Fruit fly (Drosophila melanogaster): ENCODE measurements around the gene CG12729.
A peak's percentile ranks its signal among the peaks of the same experiment; 100 is the strongest.

Gene CG12729

dm6 chrX:5880139-5880924 is 35.3 kb downstream of the CG12729 start (continued):
- TF ChIP-seq Eip74EF (GFP tag; optimal IDR thresholded peaks at IDR 0.05), result peak in 1 of 2 experiments; percentile 76
- TF ChIP-seq CG30431 (GFP tag; optimal IDR thresholded peaks at IDR 0.05), result no peak
- peak; percentile 44 for TF ChIP-seq CG4424 (GFP tag; optimal IDR thresholded peaks at IDR 0.05)
- TF ChIP-seq CG1233 (GFP tag; optimal IDR thresholded peaks at IDR 0.05), result peak; percentile 18
- TF ChIP-seq rib (GFP tag; IDR thresholded peaks at IDR 0.05), result no peak
- TF ChIP-seq NfI (GFP tag; optimal IDR thresholded peaks at IDR 0.05), result peak; percentile 57
- no peak for TF ChIP-seq eyg (GFP tag; optimal IDR thresholded peaks at IDR 0.05)
- peak; percentile 23; the same call in 1 of the 3 replicates for TF ChIP-seq CG14050 (GFP tag; IDR thresholded peaks at IDR 0.05)
- no peak for TF ChIP-seq HLH3B (GFP tag; IDR thresholded peaks at IDR 0.05)
- TF ChIP-seq B-H2 (GFP tag; optimal IDR thresholded peaks at IDR 0.05), result peak; percentile 31
- no peak for TF ChIP-seq CG6791 (GFP tag; IDR thresholded peaks at IDR 0.05; ENCODE audit: partially characterized antibody)
- no peak for TF ChIP-seq CG4707 (GFP tag; optimal IDR thresholded peaks at IDR 0.05)
- no peak for TF ChIP-seq Jarid2 (GFP tag; optimal IDR thresholded peaks at IDR 0.05)
- TF ChIP-seq sima (GFP tag; optimal IDR thresholded peaks at IDR 0.05), result no peak
- TF ChIP-seq ems (GFP tag; optimal IDR thresholded peaks at IDR 0.05), result peak; percentile 35
- TF ChIP-seq croc (GFP tag; conservative IDR thresholded peaks at IDR 0.05), result 0 out of 3 replicates have a peak, but pooled peaks have one; percentile 22
- TF ChIP-seq Myb (GFP tag; optimal IDR thresholded peaks at IDR 0.05), result peak; percentile 0
- no peak for TF ChIP-seq salm (tag; optimal IDR thresholded peaks at IDR 0.05)
- peak; percentile 8 for TF ChIP-seq fd102C (GFP tag; optimal IDR thresholded peaks at IDR 0.05)
- peak; percentile 34 for TF ChIP-seq CG4328 (GFP tag; optimal IDR thresholded peaks at IDR 0.05)
- TF ChIP-seq CG30020 (tag; optimal IDR thresholded peaks at IDR 0.05), result no peak
- TF ChIP-seq CG7745 (tag; optimal IDR thresholded peaks at IDR 0.05), result no peak
- TF ChIP-seq CG9876 (GFP tag; optimal IDR thresholded peaks at IDR 0.05), result no peak
- TF ChIP-seq gsb-n (tag; optimal IDR thresholded peaks at IDR 0.05), result peak; percentile 25
- TF ChIP-seq Hr51 (GFP tag; optimal IDR thresholded peaks at IDR 0.05), result peak in 1 of 2 experiments; percentile 53
- TF ChIP-seq ind (GFP tag; optimal IDR thresholded peaks at IDR 0.05), result peak; percentile 34
- TF ChIP-seq CG1647 (GFP tag; optimal IDR thresholded peaks at IDR 0.05), result no peak
- TF ChIP-seq Dip2 (GFP tag; IDR thresholded peaks at IDR 0.05), result no peak
- TF ChIP-seq ttk (GFP tag; IDR thresholded peaks at IDR 0.05), result no peak
- TF ChIP-seq NC2β (GFP tag; optimal IDR thresholded peaks at IDR 0.05), result no peak
- TF ChIP-seq HLH4C (GFP tag; IDR thresholded peaks at IDR 0.05; ENCODE audit: partially characterized antibody), result no peak
- TF ChIP-seq CG1024 (GFP tag; IDR thresholded peaks at IDR 0.05), result no peak
- TF ChIP-seq z (GFP tag; IDR thresholded peaks at IDR 0.05), result no peak
- no peak for TF ChIP-seq Lim3 (GFP tag; IDR thresholded peaks at IDR 0.05)
- TF ChIP-seq Sox100B (GFP tag; optimal IDR thresholded peaks at IDR 0.05), result peak; percentile 33
- peak; percentile 58 for TF ChIP-seq CG17359 (tag; optimal IDR thresholded peaks at IDR 0.05)
- TF ChIP-seq CG12769 (tag; optimal IDR thresholded peaks at IDR 0.05), result peak; percentile 63
- TF ChIP-seq Mad (GFP tag; optimal IDR thresholded peaks at IDR 0.05), result no peak
- no peak for TF ChIP-seq disco-r (GFP tag; optimal IDR thresholded peaks at IDR 0.05)
- TF ChIP-seq CG3838 (GFP tag; optimal IDR thresholded peaks at IDR 0.05), result no peak
- TF ChIP-seq CG1603 (tag; optimal IDR thresholded peaks at IDR 0.05), result peak; percentile 65
- TF ChIP-seq CG9437 (GFP tag; optimal IDR thresholded peaks at IDR 0.05), result peak; percentile 43
- no peak for TF ChIP-seq Scr (GFP tag; IDR thresholded peaks at IDR 0.05; ENCODE audit: partially characterized antibody)
- peak; percentile 68 for TF ChIP-seq nom (GFP tag; optimal IDR thresholded peaks at IDR 0.05)
- no peak for TF ChIP-seq maf-S (GFP tag; optimal IDR thresholded peaks at IDR 0.05)
- no peak for TF ChIP-seq h (optimal IDR thresholded peaks at IDR 0.05)
- no peak for TF ChIP-seq hbn (GFP tag; IDR thresholded peaks at IDR 0.05; ENCODE audit: partially characterized antibody)
- peak; percentile 47; the same call in 2 of the 3 replicates for TF ChIP-seq tgo (GFP tag; IDR thresholded peaks at IDR 0.05)
- no peak for TF ChIP-seq sens-2 (GFP tag; IDR thresholded peaks at IDR 0.05)
